Fruit fly (Drosophila melanogaster) whole organism, embryonic: Measurements from ENCODE around the gene CG15888.
A peak's percentile ranks its signal among the peaks of the same experiment; 100 is the strongest.

Source experiments
- C15 ChIP-seq: fragments of 200-800 bp; sonication (Bioruptor generic); IDR thresholded peaks from 3 replicates; pipeline ENCODE4 v1.3.6; 2022; ENCODE audit warnings: missing biosample characterization, missing genetic modification characterization
- CG10209 ChIP-seq: fragments of 200-800 bp; sonication (Bioruptor generic); optimal IDR thresholded peaks from 3 replicates; lab custom pipeline; 2017; ENCODE audit warnings: missing biosample characterization, mild to moderate bottlenecking, missing genetic modification characterization, missing genetic modification reagents
- CG11696 ChIP-seq: fragments of 200-800 bp; sonication (Bioruptor generic); IDR thresholded peaks from 2 replicates; pipeline ENCODE4 v1.3.6; 2022; ENCODE audit warnings: missing biosample characterization, missing genetic modification characterization
- CG12071 ChIP-seq: fragments of 200-800 bp; sonication (Bioruptor generic); optimal IDR thresholded peaks from 3 replicates; lab custom pipeline; 2018; ENCODE audit warnings: missing biosample characterization, mild to moderate bottlenecking, missing genetic modification characterization
- CG12219 ChIP-seq: fragments of 200-800 bp; sonication (Bioruptor generic); optimal IDR thresholded peaks from 3 replicates; lab custom pipeline; 2018; ENCODE audit warnings: missing biosample characterization, mild to moderate bottlenecking, missing genetic modification characterization
- CG12659 ChIP-seq: fragments of 200-800 bp; sonication (Bioruptor generic); optimal IDR thresholded peaks from 3 replicates; lab custom pipeline; 2017; ENCODE audit warnings: mild to moderate bottlenecking, missing biosample characterization, missing genetic modification reagents, missing genetic modification characterization
- CG13775 ChIP-seq: fragments of 200-800 bp; sonication (Bioruptor generic); optimal IDR thresholded peaks from 3 replicates; lab custom pipeline; 2017; ENCODE audit warnings: missing biosample characterization, mild to moderate bottlenecking, missing genetic modification characterization
- CG17385 ChIP-seq: fragments of 200-800 bp; sonication (Bioruptor generic); optimal IDR thresholded peaks from 3 replicates; lab custom pipeline; 2018; ENCODE audit warnings: missing biosample characterization, mild to moderate bottlenecking, missing genetic modification characterization
- CG18619 ChIP-seq: fragments of 200-800 bp; sonication (Bioruptor generic); optimal IDR thresholded peaks from 3 replicates; lab custom pipeline; 2017; ENCODE audit warnings: missing biosample characterization, mild to moderate bottlenecking, missing genetic modification characterization
- CG3065 ChIP-seq: fragments of 200-800 bp; sonication (Bioruptor generic); optimal IDR thresholded peaks from 2 replicates; lab custom pipeline; 2016; ENCODE audit warnings: missing biosample characterization, missing genetic modification characterization
- CG31441 ChIP-seq: fragments of 200-800 bp; sonication (Bioruptor generic); IDR thresholded peaks from 2 replicates; pipeline ENCODE4 v1.3.6; 2022; ENCODE audit warnings: missing biosample characterization, missing genetic modification characterization
- CG4424 ChIP-seq: fragments of 200-800 bp; sonication (Bioruptor generic); optimal IDR thresholded peaks from 3 replicates; lab custom pipeline; 2016; ENCODE audit warnings: missing biosample characterization, missing genetic modification characterization
- CG4707 ChIP-seq: fragments of 200-800 bp; sonication (Bioruptor generic); optimal IDR thresholded peaks from 2 replicates; lab custom pipeline; 2018; ENCODE audit warnings: missing biosample characterization, mild to moderate bottlenecking, missing genetic modification characterization, moderate library complexity
- CG4854 ChIP-seq: fragments of 200-800 bp; sonication (Bioruptor generic); optimal IDR thresholded peaks from 2 replicates; lab custom pipeline; 2016; ENCODE audit warnings: missing biosample characterization, missing genetic modification characterization, inconsistent platforms
- CG6689 ChIP-seq: fragments of 200-800 bp; sonication (Bioruptor generic); IDR thresholded peaks from 2 replicates; pipeline ENCODE4 v1.3.6; 2022; ENCODE audit warnings: missing biosample characterization, missing genetic modification characterization
- CG6813 ChIP-seq: fragments of 200-800 bp; sonication (Bioruptor generic); optimal IDR thresholded peaks from 2 replicates; lab custom pipeline; 2017; ENCODE audit warnings: missing biosample characterization, missing genetic modification characterization, mild to moderate bottlenecking, moderate library complexity, missing genetic modification reagents
- CG7839 ChIP-seq: fragments of 200-800 bp; sonication (Bioruptor generic); optimal IDR thresholded peaks from 3 replicates; lab custom pipeline; 2018; ENCODE audit warnings: missing biosample characterization, mild to moderate bottlenecking, missing genetic modification characterization, moderate library complexity
- CG8478 ChIP-seq: fragments of >200 bp; optimal IDR thresholded peaks from 2 replicates; lab custom pipeline; 2018
- CTCF ChIP-seq: fragments of 200-800 bp; sonication (Bioruptor generic); optimal IDR thresholded peaks from 2 replicates; lab custom pipeline; 2017; ENCODE audit warnings: missing biosample characterization, mild to moderate bottlenecking, missing genetic modification characterization, moderate library complexity
- CoRest ChIP-seq: fragments of 200-800 bp; sonication (Bioruptor generic); optimal IDR thresholded peaks from 3 replicates; lab custom pipeline; 2018; ENCODE audit warnings: missing biosample characterization, mild to moderate bottlenecking, missing genetic modification characterization, moderate library complexity
- Eip74EF ChIP-seq, 2 experiments: fragments of 200-800 bp in 1 of 2; fragments of >200 bp in 1 of 2; sonication (Bioruptor generic) in 1 of 2; optimal IDR thresholded peaks; 2 replicates each; lab custom pipeline; 2017 to 2019; ENCODE audit warnings: missing biosample characterization in 2 of 2, missing genetic modification characterization in 2 of 2, mild to moderate bottlenecking in 1 of 2, moderate library complexity in 1 of 2
- Ets97D ChIP-seq: fragments of 200-800 bp; sonication (Bioruptor generic); optimal IDR thresholded peaks from 3 replicates; lab custom pipeline; 2016; ENCODE audit warnings: missing biosample characterization, missing genetic modification characterization
- Fer3 ChIP-seq: fragments of 200-800 bp; sonication (Bioruptor generic); optimal IDR thresholded peaks from 2 replicates; lab custom pipeline; 2018; ENCODE audit warnings: missing biosample characterization, mild to moderate bottlenecking, missing genetic modification characterization, moderate library complexity
- HmgD ChIP-seq: fragments of 200-800 bp; sonication (Bioruptor generic); optimal IDR thresholded peaks from 3 replicates; lab custom pipeline; 2016; ENCODE audit warnings: missing biosample characterization, missing genetic modification characterization
- Lhr ChIP-seq: fragments of 200-800 bp; sonication (Bioruptor generic); optimal IDR thresholded peaks from 3 replicates; lab custom pipeline; 2017; ENCODE audit warnings: mild to moderate bottlenecking, missing biosample characterization, missing genetic modification reagents, missing genetic modification characterization
- Mes4 ChIP-seq: fragments of 200-800 bp; sonication (Bioruptor generic); optimal IDR thresholded peaks from 2 replicates; lab custom pipeline; 2016; ENCODE audit warnings: missing biosample characterization, missing genetic modification characterization
- NK7.1 ChIP-seq: fragments of 200-800 bp; sonication (Bioruptor generic); optimal IDR thresholded peaks from 3 replicates; lab custom pipeline; 2016; ENCODE audit warnings: missing biosample characterization, missing genetic modification characterization
- NfI ChIP-seq: fragments of 200-800 bp; sonication (Bioruptor generic); optimal IDR thresholded peaks from 3 replicates; lab custom pipeline; 2018; ENCODE audit warnings: missing biosample characterization, mild to moderate bottlenecking, missing genetic modification characterization, moderate library complexity
- Oli ChIP-seq: fragments of 200-800 bp; sonication (Bioruptor generic); optimal IDR thresholded peaks from 2 replicates; lab custom pipeline; 2018; ENCODE audit warnings: missing biosample characterization, mild to moderate bottlenecking, missing genetic modification characterization, moderate library complexity
- PHDP ChIP-seq: fragments of 200-800 bp; sonication (Bioruptor generic); optimal IDR thresholded peaks from 3 replicates; lab custom pipeline; 2018; ENCODE audit warnings: missing biosample characterization, mild to moderate bottlenecking, missing genetic modification characterization, moderate library complexity
- Rfx ChIP-seq: fragments of 200-800 bp; sonication (Bioruptor generic); IDR thresholded peaks from 2 replicates; pipeline ENCODE4 v1.3.6; 2022; ENCODE audit warnings: missing biosample characterization, missing genetic modification characterization
- Rx ChIP-seq: fragments of 200-800 bp; sonication (Bioruptor generic); IDR thresholded peaks from 2 replicates; pipeline ENCODE4 v1.3.6; 2022; ENCODE audit warnings: missing biosample characterization, missing genetic modification characterization
- Sox102F ChIP-seq: fragments of 200-800 bp; sonication (Bioruptor generic); optimal IDR thresholded peaks from 2 replicates; lab custom pipeline; 2018; ENCODE audit warnings: missing biosample characterization, mild to moderate bottlenecking, missing genetic modification characterization, moderate library complexity
- ci ChIP-seq: fragments of 200-800 bp; sonication (Bioruptor generic); IDR thresholded peaks from 3 replicates; pipeline ENCODE4 v1.3.6; 2022; ENCODE audit warnings: missing biosample characterization, missing genetic modification characterization
- dysf ChIP-seq: fragments of 200-800 bp; sonication (Bioruptor generic); IDR thresholded peaks from 3 replicates; pipeline ENCODE4 v1.3.6; 2022; ENCODE audit warnings: missing biosample characterization, missing genetic modification characterization
- ewg ChIP-seq: fragments of 200-800 bp; sonication (Bioruptor generic); optimal IDR thresholded peaks from 3 replicates; lab custom pipeline; 2017; ENCODE audit warnings: mild to moderate bottlenecking, missing biosample characterization, missing genetic modification reagents, missing genetic modification characterization
- gce ChIP-seq: fragments of 200-800 bp; sonication (Bioruptor generic); IDR thresholded peaks from 3 replicates; pipeline ENCODE4 v1.3.6; 2022; ENCODE audit warnings: missing biosample characterization, missing genetic modification characterization
- gsb ChIP-seq: fragments of 200-800 bp; sonication (Bioruptor generic); IDR thresholded peaks from 2 replicates; pipeline ENCODE4 v1.3.6; 2022; ENCODE audit warnings: missing biosample characterization, missing genetic modification characterization
- mld ChIP-seq: fragments of 200-800 bp; sonication (Bioruptor generic); IDR thresholded peaks from 3 replicates; pipeline ENCODE4 v1.3.6; 2022; ENCODE audit warnings: missing biosample characterization, missing genetic modification characterization; ENCODE audit not compliant: partially characterized antibody
- oc ChIP-seq: fragments of 200-800 bp; sonication (Bioruptor generic); optimal IDR thresholded peaks from 2 replicates; lab custom pipeline; 2018; ENCODE audit warnings: missing biosample characterization, mild to moderate bottlenecking, missing genetic modification characterization, moderate library complexity
- peb ChIP-seq: fragments of 200-800 bp; sonication (Bioruptor generic); IDR thresholded peaks from 2 replicates; pipeline ENCODE4 v1.3.6; 2022; ENCODE audit warnings: missing biosample characterization, missing genetic modification characterization
- rib ChIP-seq: fragments of 200-800 bp; sonication (Bioruptor generic); IDR thresholded peaks from 2 replicates; pipeline ENCODE4 v1.3.6; 2022; ENCODE audit warnings: missing biosample characterization, missing genetic modification characterization
- sc ChIP-seq, 3 experiments: fragments of >200 bp in 2 of 3; fragments of 200-800 bp in 1 of 3; sonication (Bioruptor generic) in 1 of 3; optimal IDR thresholded peaks; 2 replicates in 2 of 3; 3 replicates in 1 of 3; lab custom pipeline; 2017; ENCODE audit warnings: mild to moderate bottlenecking in 1 of 3, missing biosample characterization in 1 of 3, missing genetic modification characterization in 1 of 3, missing genetic modification reagents in 1 of 3
- sens-2 ChIP-seq: fragments of 200-800 bp; sonication (Bioruptor generic); IDR thresholded peaks from 2 replicates; pipeline ENCODE4 v1.3.6; 2022; ENCODE audit warnings: missing biosample characterization, missing genetic modification characterization
- stc ChIP-seq: fragments of 200-800 bp; sonication (Bioruptor generic); IDR thresholded peaks from 2 replicates; pipeline ENCODE4 v1.3.6; 2022; ENCODE audit warnings: missing biosample characterization, missing genetic modification characterization
- ttk ChIP-seq: fragments of 200-800 bp; sonication (Bioruptor generic); IDR thresholded peaks from 2 replicates; pipeline ENCODE4 v2.1.2; 2022; ENCODE audit warnings: missing biosample characterization, missing genetic modification characterization
- z ChIP-seq: fragments of 200-800 bp; sonication (Bioruptor generic); IDR thresholded peaks from 3 replicates; pipeline ENCODE4 v1.3.6; 2022; ENCODE audit warnings: missing biosample characterization, missing genetic modification characterization
- zfh1 ChIP-seq: fragments of 200-800 bp; sonication (Bioruptor generic); IDR thresholded peaks from 3 replicates; pipeline ENCODE4 v1.3.6; 2022; ENCODE audit warnings: missing biosample characterization, missing genetic modification characterization

Gene CG15888

dm6 chr3R:13319873-13320272 is 33.5 kb upstream of the CG15888 start (continued):
- peak; percentile 67 for TF ChIP-seq CG12071 (GFP tag; lab: Kevin White, UChicago)
- TF ChIP-seq ewg (GFP tag; lab: Kevin White, UChicago), result peak; percentile 7
- no peak for TF ChIP-seq mld (GFP tag; lab: Robert Waterston, UW)
- peak; percentile 51; the same call in 1 of the 3 replicates for TF ChIP-seq z
- TF ChIP-seq CG8478 (lab: Kevin White, UChicago), result no peak
- TF ChIP-seq PHDP (tag; lab: Kevin White, UChicago), result peak; percentile 52
- TF ChIP-seq CG7839 (tag; lab: Kevin White, UChicago), result peak; percentile 39
- TF ChIP-seq Rx (GFP tag; lab: Robert Waterston, UW), result 0 out of 2 replicates have a peak, but pooled peaks have one; percentile 5
- TF ChIP-seq CG10209 (GFP tag; lab: Kevin White, UChicago), result peak; percentile 5
- peak; percentile 6 for TF ChIP-seq oc (tag; lab: Kevin White, UChicago)
- TF ChIP-seq rib (GFP tag; lab: Robert Waterston, UW), result no peak
- TF ChIP-seq CG11696, result peak; percentile 67
- TF ChIP-seq C15 (GFP tag; lab: Robert Waterston, UW), result no peak
- peak; percentile 16 for TF ChIP-seq CG13775
- TF ChIP-seq stc, result peak; percentile 57; the same call in 1 of the 2 replicates
- peak; percentile 24; the same call in 1 of the 2 replicates for TF ChIP-seq Rfx (GFP tag; lab: Robert Waterston, UW)
- TF ChIP-seq Sox102F (GFP tag; lab: Kevin White, UChicago), result peak; percentile 16
- TF ChIP-seq HmgD (GFP tag; lab: Kevin White, UChicago), result no peak
- TF ChIP-seq ttk (GFP tag; lab: Robert Waterston, UW), result peak; percentile 30; the same call in 1 of the 2 replicates
- peak; percentile 35 for TF ChIP-seq CTCF (GFP tag; lab: Kevin White, UChicago)
- TF ChIP-seq Fer3 (tag; lab: Kevin White, UChicago), result peak; percentile 19
- TF ChIP-seq CG4424 (GFP tag; lab: Kevin White, UChicago), result peak; percentile 20
- peak in 1 of 2 experiments; percentile 23 for TF ChIP-seq Eip74EF (GFP tag; optimal IDR thresholded peaks at IDR 0.05; lab: Kevin White, UChicago)
- peak; percentile 42 for TF ChIP-seq CG31441
- TF ChIP-seq CG12219 (GFP tag; lab: Kevin White, UChicago), result peak; percentile 54
- no peak for TF ChIP-seq CG3065 (GFP tag; lab: Kevin White, UChicago)
- 0 out of 2 replicates have a peak, but pooled peaks have one; percentile 25 for TF ChIP-seq CG6689
- TF ChIP-seq Oli (tag; lab: Kevin White, UChicago), result no peak
- peak; percentile 8 for TF ChIP-seq CG12659 (GFP tag; lab: Kevin White, UChicago)
- peak; percentile 16; the same call in 1 of the 3 replicates for TF ChIP-seq dysf
- TF ChIP-seq CG17385 (GFP tag; lab: Kevin White, UChicago), result peak; percentile 41
- no peak for TF ChIP-seq sc (optimal IDR thresholded peaks at IDR 0.05; lab: Kevin White, UChicago)
- peak; percentile 27 for TF ChIP-seq sc (GFP tag; optimal IDR thresholded peaks at IDR 0.05; lab: Kevin White, UChicago)
- TF ChIP-seq Ets97D, result peak; percentile 96
- peak; percentile 85 for TF ChIP-seq ci (GFP tag; lab: Robert Waterston, UW)
- TF ChIP-seq peb (GFP tag; lab: Robert Waterston, UW), result 0 out of 2 replicates have a peak, but pooled peaks have one; percentile 11
- peak; percentile 12 for TF ChIP-seq NK7.1
- peak; percentile 20 for TF ChIP-seq CG6813 (GFP tag; lab: Kevin White, UChicago)
- TF ChIP-seq CoRest (tag; lab: Kevin White, UChicago), result peak; percentile 2
- peak; percentile 69; the same call in 2 of the 3 replicates for TF ChIP-seq gce (GFP tag; lab: Robert Waterston, UW)
- peak; percentile 16; the same call in 1 of the 2 replicates for TF ChIP-seq sens-2 (GFP tag; lab: Robert Waterston, UW)
- TF ChIP-seq Mes4 (GFP tag; lab: Kevin White, UChicago), result peak; percentile 30
- TF ChIP-seq CG4854 (GFP tag; lab: Kevin White, UChicago), result no peak
- TF ChIP-seq CG4707 (GFP tag; lab: Kevin White, UChicago), result peak; percentile 51
- no peak for TF ChIP-seq gsb
- peak; percentile 66 for TF ChIP-seq NfI (GFP tag; lab: Kevin White, UChicago)
- TF ChIP-seq Lhr (GFP tag; lab: Kevin White, UChicago), result peak; percentile 4
- TF ChIP-seq CG18619 (GFP tag; lab: Kevin White, UChicago), result peak; percentile 21
- TF ChIP-seq zfh1 (GFP tag; lab: Robert Waterston, UW), result no peak
